Worm (Caenorhabditis elegans) whole organism, L4/young adult: ENCODE data around the gene btb-9.

Experiments used
- dao-5 ChIP-seq: sonication (generic microtip); optimal IDR thresholded peaks from 2 replicates; lab custom pipeline; 2016; ENCODE audit warnings: missing genotype, missing genetic modification characterization, moderate library complexity, missing compliant biosample characterization
- him-1 ChIP-seq: sonication (generic microtip); optimal IDR thresholded peaks from 2 replicates; lab custom pipeline; 2016; ENCODE audit warnings: missing genotype, missing genetic modification reagents, missing genetic modification characterization, missing compliant biosample characterization

ce11 chrII:1694530-1694929 is 33.8 kb upstream of the btb-9 start, which contains the start of gene fbxc-26:
- TF ChIP-seq dao-5, result no peak
- no peak for TF ChIP-seq him-1 (tag; lab: Kevin White, UChicago)
